Worm (Caenorhabditis elegans): ENCODE data around the gene mif-4.

DNA sequence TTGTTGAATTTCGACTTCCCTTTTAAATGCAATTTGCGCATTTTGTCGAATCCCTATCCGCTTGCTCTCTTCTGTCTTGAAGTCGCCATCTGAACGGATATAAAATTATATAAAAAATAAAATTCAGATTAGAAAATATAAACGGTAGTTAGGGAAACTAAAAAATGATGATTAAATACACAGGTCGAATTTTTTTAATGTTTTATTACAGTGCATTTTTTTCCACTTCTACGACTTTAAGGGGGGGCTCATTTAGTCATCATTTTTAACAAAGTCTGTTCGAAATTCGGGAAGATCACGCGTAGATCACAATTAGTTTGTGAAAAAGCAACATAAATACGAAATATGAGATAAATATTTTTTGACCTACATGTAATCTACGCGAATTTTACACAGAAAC is 7.1 kb upstream of the mif-4 start, which contains the start of gene Y73B6BL.14:
- TF ChIP-seq nhr-11 (tag; optimal IDR thresholded peaks at IDR 0.05) (no peak), snpc-4 (tag; optimal IDR thresholded peaks at IDR 0.05) (no peak), ama-1 (optimal IDR thresholded peaks at IDR 0.05) (no peak), zag-1 (tag; optimal IDR thresholded peaks at IDR 0.05) (no peak), efl-1 (optimal IDR thresholded peaks at IDR 0.05) (no peak), efl-1 (GFP tag; optimal IDR thresholded peaks at IDR 0.05 in 1 of 2) (no peak), unc-62 (GFP tag; optimal IDR thresholded peaks at IDR 0.05) (no peak), nhr-237 (tag; optimal IDR thresholded peaks at IDR 0.05) (no peak), nhr-84 (tag; optimal IDR thresholded peaks at IDR 0.05) (no peak), efl-3 (GFP tag; optimal IDR thresholded peaks at IDR 0.05) (no peak), elt-3 (tag; optimal IDR thresholded peaks at IDR 0.05) (no peak), lin-15B (tag; optimal IDR thresholded peaks at IDR 0.05) (no peak), nhr-77 (tag; optimal IDR thresholded peaks at IDR 0.05) (no peak)

Measured in whole organism, L1 larva.